Worm (Caenorhabditis elegans): ENCODE measurements around the gene ipla-7.

The ipla-7 gene

DNA sequence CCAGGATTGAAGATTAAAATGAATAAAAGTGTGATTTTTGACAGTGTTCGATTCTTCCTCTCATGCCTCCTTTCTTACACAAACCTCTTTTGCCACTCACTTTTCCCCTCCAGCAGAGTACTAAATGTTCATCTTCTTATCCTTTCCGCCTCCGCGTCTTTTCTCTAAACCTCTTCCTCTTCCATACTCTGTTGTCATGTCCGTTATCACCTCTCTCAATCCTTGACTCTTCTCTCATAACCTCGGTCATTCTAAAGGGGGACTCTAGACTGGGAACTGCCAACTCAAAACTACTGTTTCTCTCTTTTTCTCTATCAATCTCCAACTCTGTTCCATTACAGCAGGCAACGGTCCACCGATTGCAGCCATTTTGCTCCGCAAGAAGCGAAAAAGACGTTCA lies 14.4 kb downstream of the ipla-7 start (continued):
- no peak for TF ChIP-seq hlh-13 (GFP tag; optimal IDR thresholded peaks at IDR 0.05)

DNA sequence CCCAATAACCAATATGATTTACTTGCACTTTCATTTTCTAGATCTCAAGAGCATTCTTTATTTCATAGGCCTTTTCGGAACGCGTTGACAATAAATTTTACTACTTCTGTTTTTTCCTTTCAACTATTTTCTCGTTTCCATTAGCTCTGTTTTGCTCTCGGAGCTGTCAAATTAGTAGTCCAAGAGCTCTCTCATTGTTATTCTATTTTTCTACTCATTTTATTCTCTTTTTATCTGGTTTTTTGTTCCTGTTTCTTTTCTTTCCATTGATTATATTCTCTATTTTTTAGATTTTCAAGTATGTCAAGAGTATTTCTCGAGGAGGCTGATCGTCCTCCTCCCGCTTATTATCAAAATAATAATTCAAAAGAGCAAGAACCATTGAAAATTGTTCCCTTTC lies 15.5 kb downstream of the ipla-7 start, which contains the start of gene T04B2.3:
TSS of gene T04B2.3 (plus strand) at position 301 of the 400 bp plus-strand sequence.
- TF ChIP-seq hlh-13 (GFP tag; optimal IDR thresholded peaks at IDR 0.05) (no peak), eyg-1 (tag; optimal IDR thresholded peaks at IDR 0.05) (no peak), hlh-8 (tag; optimal IDR thresholded peaks at IDR 0.05) (no peak), nhr-11 (tag; optimal IDR thresholded peaks at IDR 0.05) (no peak), T23F11.4 (GFP tag; optimal IDR thresholded peaks at IDR 0.05) (no peak), ref-2 (tag; optimal IDR thresholded peaks at IDR 0.05) (no peak), pag-3 (tag; optimal IDR thresholded peaks at IDR 0.05; ENCODE audit: borderline replicate concordance) (no peak), ttx-3 (tag; optimal IDR thresholded peaks at IDR 0.05) (no peak), hlh-6 (tag; optimal IDR thresholded peaks at IDR 0.05) (no peak), sox-4 (tag; optimal IDR thresholded peaks at IDR 0.05) (no peak), pros-1 (tag; optimal IDR thresholded peaks at IDR 0.05) (no peak), pha-4 (tag; optimal IDR thresholded peaks at IDR 0.05) (no peak), Y22D7AL.16 (tag; optimal IDR thresholded peaks at IDR 0.05) (no peak), C08G9.2 (tag; optimal IDR thresholded peaks at IDR 0.05) (no peak), elt-2 (tag; optimal IDR thresholded peaks at IDR 0.05) (no peak), ceh-9 (tag; optimal IDR thresholded peaks at IDR 0.05) (no peak), hlh-15 (tag; optimal IDR thresholded peaks at IDR 0.05) (no peak), odd-2 (tag; optimal IDR thresholded peaks at IDR 0.05) (no peak), zip-5 (tag; optimal IDR thresholded peaks at IDR 0.05) (no peak), unc-42 (tag; optimal IDR thresholded peaks at IDR 0.05) (no peak)

DNA sequence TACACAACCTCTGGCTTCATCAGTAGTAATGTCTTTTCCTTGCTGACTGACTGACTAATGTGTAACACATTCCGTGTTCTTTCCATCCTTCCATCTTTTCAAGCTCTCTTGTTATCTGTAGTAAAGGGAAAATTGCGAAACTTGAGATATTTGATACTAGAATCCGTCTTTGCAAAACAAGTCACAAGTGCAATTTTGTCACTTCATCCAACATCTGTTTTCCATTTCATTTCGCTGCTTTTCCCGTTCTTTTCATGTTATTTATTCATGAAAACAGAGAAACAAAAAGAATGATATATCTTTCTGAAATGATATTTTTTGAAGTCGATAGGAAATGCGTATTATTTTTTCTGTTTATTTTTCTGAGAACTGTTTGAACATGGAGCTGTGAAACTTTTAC lies 16.6 kb downstream of the ipla-7 start:
- no peak for TF ChIP-seq ceh-48 (tag; optimal IDR thresholded peaks at IDR 0.05)
- TF ChIP-seq gmeb-2 (tag; optimal IDR thresholded peaks at IDR 0.05): no peak

DNA sequence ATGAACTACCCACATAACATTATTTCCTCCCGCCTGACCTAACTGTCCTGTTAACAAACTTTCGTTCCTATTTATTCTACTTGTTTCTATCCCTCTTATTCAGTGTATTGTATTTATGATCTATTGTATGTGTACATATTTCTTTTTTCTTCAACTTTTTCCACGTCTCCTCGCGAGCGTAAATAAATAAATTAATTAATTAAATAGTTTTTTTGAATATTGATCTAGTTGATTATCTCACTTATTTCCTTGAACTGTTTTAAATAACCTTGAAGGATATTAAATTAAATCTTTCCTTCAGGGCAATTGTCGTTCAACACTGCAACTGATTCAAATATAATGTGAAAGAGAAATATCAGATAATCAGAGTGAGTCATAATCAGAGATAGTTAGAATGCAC lies 19.8 kb downstream of the ipla-7 start, which contains the start of gene frk-1:
TSS of gene frk-1 (plus strand) at position 301 of the 400 bp plus-strand sequence.
- TF ChIP-seq ceh-48 (tag; optimal IDR thresholded peaks at IDR 0.05): no peak

DNA sequence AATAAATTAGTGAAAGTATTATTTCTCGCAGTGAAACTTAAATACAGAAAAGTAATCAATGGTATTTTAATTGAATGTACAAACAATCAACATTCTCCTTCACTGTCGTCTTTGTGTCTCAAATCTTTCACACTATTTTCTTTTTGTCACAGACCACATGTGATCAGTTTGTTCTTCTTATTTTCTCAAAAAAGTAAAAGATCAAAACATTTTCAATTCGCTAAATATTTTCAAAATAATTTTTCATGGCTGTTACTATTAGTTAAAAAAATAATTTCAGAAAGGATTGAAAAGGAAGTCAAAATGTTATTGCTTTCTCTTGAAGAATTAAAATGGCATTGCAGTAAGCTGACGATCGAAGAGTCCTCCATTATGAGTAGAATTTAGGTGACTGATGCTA lies 21.8 kb downstream of the ipla-7 start, which contains the start of gene dhs-31:
TSS of gene dhs-31 (minus strand) at position 101 of the 400 bp plus-strand sequence.
- TF ChIP-seq odd-2 (tag; optimal IDR thresholded peaks at IDR 0.05): no peak
- TF ChIP-seq K02D7.2 (tag; optimal IDR thresholded peaks at IDR 0.05): no peak
- no peak for TF ChIP-seq pax-1 (tag; optimal IDR thresholded peaks at IDR 0.05)
- TF ChIP-seq C38D4.7 (GFP tag; optimal IDR thresholded peaks at IDR 0.05): no peak
- TF ChIP-seq hlh-6 (tag; optimal IDR thresholded peaks at IDR 0.05): no peak
- TF ChIP-seq ama-1 (optimal IDR thresholded peaks at IDR 0.05): no peak
- TF ChIP-seq hlh-30 (tag; optimal IDR thresholded peaks at IDR 0.05; ENCODE audit: insufficient read depth): no peak
- no peak for TF ChIP-seq ceh-24 (tag; optimal IDR thresholded peaks at IDR 0.05)

ce11 chrIV:10036966-10037365 lies 25.7 kb downstream of the ipla-7 start, which contains the start of gene F44D12.10:
TSS of gene F44D12.10 (minus strand) at chrIV:10037066.
- TF ChIP-seq tbx-7 (tag; optimal IDR thresholded peaks at IDR 0.05): no peak
- TF ChIP-seq hlh-13 (GFP tag; optimal IDR thresholded peaks at IDR 0.05): no peak
- no peak for TF ChIP-seq K09A11.1 (tag; optimal IDR thresholded peaks at IDR 0.05; ENCODE audit: insufficient read depth)
- TF ChIP-seq rnt-1 (tag; optimal IDR thresholded peaks at IDR 0.05): no peak

DNA sequence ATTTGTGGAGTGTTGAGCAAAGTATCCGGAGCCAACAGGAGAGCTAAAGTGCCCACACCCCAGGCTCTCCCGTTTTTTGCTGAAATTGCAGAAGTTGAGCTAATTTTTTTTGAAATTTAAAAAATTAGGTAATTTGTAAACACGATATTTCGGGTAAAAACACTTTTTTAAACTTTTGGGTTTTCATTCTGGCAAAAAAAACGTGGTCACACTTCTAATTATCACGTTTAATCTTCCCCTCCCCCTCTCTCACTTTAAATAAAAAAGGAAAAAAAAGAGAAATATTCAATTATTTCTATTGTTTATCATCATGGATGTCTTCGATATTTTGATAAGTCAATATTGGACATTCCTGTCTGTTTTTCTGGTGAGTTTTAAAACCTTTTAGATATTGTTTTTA lies 29.6 kb downstream of the ipla-7 start, which contains the start of gene F44D12.6:
TSS of gene F44D12.6 (plus strand) at position 301 of the 400 bp plus-strand sequence.
- TF ChIP-seq K09A11.1 (tag; optimal IDR thresholded peaks at IDR 0.05; ENCODE audit: insufficient read depth) (no peak), dve-1 (tag; optimal IDR thresholded peaks at IDR 0.05) (no peak), syd-9 (tag; optimal IDR thresholded peaks at IDR 0.05) (no peak), hlh-13 (GFP tag; optimal IDR thresholded peaks at IDR 0.05) (no peak), fax-1 (tag; optimal IDR thresholded peaks at IDR 0.05) (no peak), lim-6 (tag; optimal IDR thresholded peaks at IDR 0.05) (no peak), ceh-30 (tag; optimal IDR thresholded peaks at IDR 0.05) (no peak), nhr-232 (tag; optimal IDR thresholded peaks at IDR 0.05) (no peak)

Measured in whole organism, late embryonic.